Worm (Caenorhabditis elegans) whole organism, L1 larva: ENCODE results near the gene rde-12.

Experiments used
- C04F5.9 ChIP-seq: sonication (generic microtip); optimal IDR thresholded peaks from 2 replicates; lab custom pipeline; 2016; ENCODE audit warnings: missing genetic modification characterization, missing compliant biosample characterization
- C34B4.2 ChIP-seq: sonication (generic microtip); optimal IDR thresholded peaks from 2 replicates; lab custom pipeline; 2017; ENCODE audit warnings: mild to moderate bottlenecking, missing genetic modification characterization, missing compliant biosample characterization
- aha-1 ChIP-seq: fragments of 150-350 bp; optimal IDR thresholded peaks from 2 replicates; lab custom pipeline; 2014; ENCODE audit warnings: missing biosample characterization, missing genetic modification characterization
- ama-1 ChIP-seq: fragments of 150-350 bp; optimal IDR thresholded peaks from 2 replicates; lab custom pipeline; 2014
- ceh-63 ChIP-seq: fragments of 200-800 bp; sonication (Bioruptor generic); optimal IDR thresholded peaks from 2 replicates; lab custom pipeline; 2018; ENCODE audit warnings: mild to moderate bottlenecking, missing genetic modification characterization, missing compliant biosample characterization
- ceh-8 ChIP-seq: fragments of 200-800 bp; sonication (Bioruptor generic); optimal IDR thresholded peaks from 2 replicates; lab custom pipeline; 2018; ENCODE audit warnings: mild to moderate bottlenecking, missing genetic modification characterization, moderate library complexity, missing compliant biosample characterization
- ceh-82 ChIP-seq, 3 experiments: fragments of 150-350 bp in 1 of 3; sonication (generic microtip) in 2 of 3; optimal IDR thresholded peaks; 2 replicates each; lab custom pipeline; 2014 to 2017; ENCODE audit warnings: missing biosample characterization in 3 of 3, missing genetic modification characterization in 3 of 3
- ceh-88 ChIP-seq: fragments of 200-800 bp; sonication (Bioruptor generic); IDR thresholded peaks from 2 replicates; pipeline ENCODE4 v1.3.6; 2022; ENCODE audit warnings: missing genetic modification characterization, missing compliant biosample characterization
- ceh-90 ChIP-seq: sonication (generic microtip); optimal IDR thresholded peaks from 2 replicates; lab custom pipeline; 2016; ENCODE audit warnings: missing genetic modification characterization, missing compliant biosample characterization
- efl-1 ChIP-seq, 4 experiments: fragments of 150-350 bp; optimal IDR thresholded peaks in 3 of 4; peaks in 1 of 4; 1 replicate in 1 of 4; 2 replicates in 3 of 4; lab custom pipeline; 2014; ENCODE audit warnings: missing biosample characterization in 2 of 4, missing genetic modification characterization in 2 of 4, missing genetic modification reagents in 2 of 4
- efl-3 ChIP-seq: fragments of 200-800 bp; sonication (Bioruptor generic); optimal IDR thresholded peaks from 2 replicates; lab custom pipeline; 2018; ENCODE audit warnings: mild to moderate bottlenecking, missing genetic modification characterization, missing compliant biosample characterization
- egl-13 ChIP-seq: sonication (generic microtip); optimal IDR thresholded peaks from 2 replicates; lab custom pipeline; 2016; ENCODE audit warnings: missing genotype, missing genetic modification reagents, missing genetic modification characterization, missing compliant biosample characterization
- elt-3 ChIP-seq, 6 experiments: fragments of 150-350 bp in 1 of 6; sonication (generic microtip); optimal IDR thresholded peaks; 2 replicates each; lab custom pipeline; 2017 to 2018; ENCODE audit warnings: missing biosample characterization in 6 of 6, missing genetic modification characterization in 6 of 6, inconsistent platforms in 1 of 6
- ets-5 ChIP-seq: fragments of 200-800 bp; sonication (Bioruptor generic); IDR thresholded peaks from 2 replicates; pipeline ENCODE4 v1.3.6; 2022; ENCODE audit warnings: missing genetic modification characterization, missing compliant biosample characterization
- fkh-10 ChIP-seq: sonication (generic microtip); optimal IDR thresholded peaks from 2 replicates; lab custom pipeline; 2017; ENCODE audit warnings: missing biosample characterization, missing genetic modification reagents, missing genetic modification characterization
- fos-1 ChIP-seq: fragments of 150-350 bp; optimal IDR thresholded peaks from 2 replicates; lab custom pipeline; 2014; ENCODE audit warnings: missing biosample characterization, missing genetic modification characterization
- grh-1 ChIP-seq: fragments of 200-800 bp; sonication (Bioruptor generic); IDR thresholded peaks from 2 replicates; pipeline ENCODE4 v1.3.6; 2022; ENCODE audit warnings: missing genetic modification reagents, missing genetic modification characterization, missing compliant biosample characterization
- hpl-2 ChIP-seq: fragments of 150-350 bp; optimal IDR thresholded peaks from 2 replicates; lab custom pipeline; 2014; ENCODE audit warnings: missing biosample characterization, missing genetic modification reagents, missing genetic modification characterization
- irx-1 ChIP-seq: sonication (generic microtip); optimal IDR thresholded peaks from 2 replicates; lab custom pipeline; 2016; ENCODE audit warnings: missing genetic modification characterization, missing compliant biosample characterization
- lin-13 ChIP-seq: fragments of 150-350 bp; optimal IDR thresholded peaks from 2 replicates; lab custom pipeline; 2014; ENCODE audit warnings: missing biosample characterization, missing genetic modification reagents, missing genetic modification characterization
- lin-14 ChIP-seq: fragments of 200-800 bp; sonication (Bioruptor generic); optimal IDR thresholded peaks from 2 replicates; lab custom pipeline; 2018; ENCODE audit warnings: mild to moderate bottlenecking, missing genetic modification characterization, moderate library complexity, missing compliant biosample characterization
- mab-9 ChIP-seq: fragments of 200-800 bp; sonication (Bioruptor generic); IDR thresholded peaks from 2 replicates; pipeline ENCODE4 v1.3.6; 2022; ENCODE audit warnings: missing genetic modification reagents, missing genetic modification characterization, missing compliant biosample characterization
- mdl-1 ChIP-seq, 2 experiments: fragments of 150-350 bp; optimal IDR thresholded peaks; 2 replicates each; lab custom pipeline; 2014 to 2017; ENCODE audit warnings: missing biosample characterization in 2 of 2, missing genetic modification characterization in 2 of 2, inconsistent platforms in 1 of 2
- nhr-12 ChIP-seq: sonication (generic microtip); optimal IDR thresholded peaks from 2 replicates; lab custom pipeline; 2017; ENCODE audit warnings: missing biosample characterization, missing genetic modification characterization
- nhr-19 ChIP-seq: fragments of 200-800 bp; sonication (Bioruptor generic); conservative IDR thresholded peaks from 2 replicates; pipeline ENCODE4 v1.3.6; 2022; ENCODE audit warnings: missing genetic modification characterization, missing compliant biosample characterization
- nhr-47 ChIP-seq: sonication (generic microtip); optimal IDR thresholded peaks from 2 replicates; lab custom pipeline; 2016; ENCODE audit warnings: mild to moderate bottlenecking, missing genetic modification characterization, moderate library complexity, missing compliant biosample characterization
- nhr-71 ChIP-seq: sonication (generic microtip); optimal IDR thresholded peaks from 2 replicates; lab custom pipeline; 2016; ENCODE audit warnings: mild to moderate bottlenecking, missing genetic modification characterization, moderate library complexity, missing compliant biosample characterization
- nhr-76 ChIP-seq: sonication (generic microtip); optimal IDR thresholded peaks from 2 replicates; lab custom pipeline; 2017; ENCODE audit warnings: missing biosample characterization, missing genetic modification characterization
- nhr-77 ChIP-seq: fragments of 150-350 bp; optimal IDR thresholded peaks from 2 replicates; lab custom pipeline; 2014; ENCODE audit warnings: missing biosample characterization, missing genetic modification characterization
- nhr-90 ChIP-seq: sonication (generic microtip); optimal IDR thresholded peaks from 2 replicates; lab custom pipeline; 2016; ENCODE audit warnings: mild to moderate bottlenecking, missing genetic modification characterization, missing compliant biosample characterization; ENCODE audit not compliant: poor library complexity
- pag-3 ChIP-seq: sonication (generic microtip); optimal IDR thresholded peaks from 2 replicates; lab custom pipeline; 2017; ENCODE audit warnings: missing genetic modification characterization, mild to moderate bottlenecking, missing compliant biosample characterization, antibody characterized with exemption, borderline replicate concordance; ENCODE audit not compliant: insufficient read depth
- pax-3 ChIP-seq: fragments of 200-800 bp; sonication (Bioruptor generic); optimal IDR thresholded peaks from 2 replicates; lab custom pipeline; 2018; ENCODE audit warnings: mild to moderate bottlenecking, missing genetic modification characterization, moderate library complexity, missing compliant biosample characterization
- rnt-1 ChIP-seq: sonication (generic microtip); optimal IDR thresholded peaks from 2 replicates; lab custom pipeline; 2016; ENCODE audit warnings: mild to moderate bottlenecking, missing genetic modification characterization, moderate library complexity, missing compliant biosample characterization
- skn-1 ChIP-seq: fragments of 150-350 bp; optimal IDR thresholded peaks from 2 replicates; lab custom pipeline; 2014; ENCODE audit warnings: missing biosample characterization, missing genetic modification characterization
- snpc-4 ChIP-seq: fragments of 150-350 bp; optimal IDR thresholded peaks from 2 replicates; lab custom pipeline; 2014; ENCODE audit warnings: missing biosample characterization, missing genetic modification characterization
- snu-23 ChIP-seq: sonication (generic microtip); optimal IDR thresholded peaks from 2 replicates; lab custom pipeline; 2016; ENCODE audit warnings: missing genetic modification characterization, missing compliant biosample characterization
- sox-4 ChIP-seq: sonication (generic microtip); optimal IDR thresholded peaks from 2 replicates; lab custom pipeline; 2016; ENCODE audit warnings: missing genetic modification characterization, missing compliant biosample characterization
- sptf-1 ChIP-seq: fragments of 150-350 bp; optimal IDR thresholded peaks from 2 replicates; lab custom pipeline; 2014; ENCODE audit warnings: missing biosample characterization, missing genetic modification characterization
- sup-37 ChIP-seq: fragments of 200-800 bp; sonication (Bioruptor generic); optimal IDR thresholded peaks from 2 replicates; lab custom pipeline; 2018; ENCODE audit warnings: mild to moderate bottlenecking, missing genetic modification characterization, missing compliant biosample characterization
- swsn-7 ChIP-seq: sonication (generic microtip); optimal IDR thresholded peaks from 2 replicates; lab custom pipeline; 2016; ENCODE audit warnings: missing genetic modification characterization, missing compliant biosample characterization
- tlp-1 ChIP-seq: fragments of 150-350 bp; optimal IDR thresholded peaks from 2 replicates; lab custom pipeline; 2014; ENCODE audit warnings: missing biosample characterization, missing genetic modification characterization
- unc-130 ChIP-seq: fragments of 150-350 bp; optimal IDR thresholded peaks from 2 replicates; lab custom pipeline; 2017; ENCODE audit warnings: missing biosample characterization, missing genetic modification characterization, inconsistent platforms
- unc-62 ChIP-seq: fragments of 150-350 bp; optimal IDR thresholded peaks from 2 replicates; lab custom pipeline; 2014; ENCODE audit warnings: missing biosample characterization, missing genetic modification reagents, missing genetic modification characterization
- unc-98 ChIP-seq: fragments of 200-800 bp; sonication (Bioruptor generic); IDR thresholded peaks from 2 replicates; pipeline ENCODE4 v1.3.6; 2022; ENCODE audit warnings: missing genetic modification characterization, missing compliant biosample characterization
- vab-15 ChIP-seq: sonication (generic microtip); optimal IDR thresholded peaks from 2 replicates; lab custom pipeline; 2017; ENCODE audit warnings: missing genotype, mild to moderate bottlenecking, missing genetic modification characterization, missing compliant biosample characterization
- xbp-1 ChIP-seq: sonication (generic microtip); optimal IDR thresholded peaks from 2 replicates; lab custom pipeline; 2016; ENCODE audit warnings: missing genetic modification characterization, missing compliant biosample characterization
- zag-1 ChIP-seq: fragments of 150-350 bp; optimal IDR thresholded peaks from 2 replicates; lab custom pipeline; 2014; ENCODE audit warnings: missing biosample characterization, missing genetic modification characterization

Gene rde-12

DNA sequence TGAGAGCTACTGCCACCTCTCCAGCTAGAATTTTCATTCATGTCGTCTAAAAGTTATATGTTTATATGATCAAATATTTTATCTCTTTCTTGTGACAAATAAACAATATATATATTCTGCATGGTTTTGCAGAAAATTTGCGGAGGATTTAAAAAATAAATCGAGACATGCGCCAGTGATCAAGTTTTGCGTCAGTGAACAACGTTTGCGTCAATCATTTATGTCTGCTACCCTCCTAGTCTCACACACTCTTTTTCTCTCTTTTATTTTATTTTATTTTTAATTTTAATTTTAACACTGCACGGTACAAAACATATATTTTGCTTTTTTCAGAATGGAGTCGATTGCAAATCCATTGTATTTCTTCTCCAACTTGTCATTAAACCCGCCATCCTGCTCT lies 13.4 kb downstream of the rde-12 start, which contains the start of the genes tag-65 and ccz-1 (continued):
- TF ChIP-seq irx-1 (tag; lab: Kevin White, UChicago), result peak; percentile 89
- peak; percentile 71 for TF ChIP-seq unc-130 (tag; lab: Kevin White, UChicago)
- TF ChIP-seq C34B4.2, result peak; percentile 30
- no peak for TF ChIP-seq nhr-76 (tag; lab: Kevin White, UChicago)
- no peak for TF ChIP-seq sptf-1 (tag; lab: Kevin White, UChicago)

DNA sequence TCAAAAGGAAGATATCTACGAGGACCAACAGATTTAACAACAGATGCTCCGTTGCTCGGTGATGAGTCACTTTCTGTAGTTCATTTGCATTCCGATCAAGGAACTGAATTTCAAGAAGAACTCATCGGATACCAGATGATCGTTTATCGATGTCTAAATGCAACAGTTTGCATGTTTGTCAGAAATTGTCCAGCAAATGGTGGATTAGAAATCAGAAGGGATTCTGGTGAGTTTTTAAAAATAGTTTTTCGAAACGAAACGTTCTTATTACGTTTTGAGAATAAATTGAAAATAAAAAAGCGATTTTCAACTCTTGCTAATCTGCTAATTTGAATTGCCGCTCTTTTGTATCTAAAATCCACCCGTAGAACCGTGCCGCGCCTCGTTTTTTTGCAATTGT lies 14.7 kb downstream of the rde-12 start:
- no peak for TF ChIP-seq lin-14 (GFP tag; lab: Kevin White, UChicago)
- no peak for TF ChIP-seq nhr-71 (tag; lab: Kevin White, UChicago)
- no peak for TF ChIP-seq C04F5.9 (tag; lab: Kevin White, UChicago)
- TF ChIP-seq ceh-82 (tag; optimal IDR thresholded peaks at IDR 0.05; lab: Kevin White, UChicago), result no peak
- no peak for TF ChIP-seq fos-1
- no peak for TF ChIP-seq nhr-47 (tag; lab: Kevin White, UChicago)
- TF ChIP-seq egl-13 (tag; lab: Kevin White, UChicago), result no peak
- TF ChIP-seq sox-4, result no peak
- no peak for TF ChIP-seq ceh-90
- TF ChIP-seq elt-3 (tag; optimal IDR thresholded peaks at IDR 0.05; lab: Kevin White, UChicago), result no peak
- TF ChIP-seq irx-1 (tag; lab: Kevin White, UChicago), result no peak
- TF ChIP-seq pag-3 (tag; lab: Kevin White, UChicago), result no peak
- TF ChIP-seq snpc-4 (tag; lab: Kevin White, UChicago), result no peak
- TF ChIP-seq ama-1 (lab: Kevin White, UChicago), result no peak
- TF ChIP-seq grh-1, result no peak
- TF ChIP-seq nhr-90 (tag; lab: Kevin White, UChicago), result no peak
- no peak for TF ChIP-seq unc-130 (tag; lab: Kevin White, UChicago)
- TF ChIP-seq, all 84 proteins: peak for 0

DNA sequence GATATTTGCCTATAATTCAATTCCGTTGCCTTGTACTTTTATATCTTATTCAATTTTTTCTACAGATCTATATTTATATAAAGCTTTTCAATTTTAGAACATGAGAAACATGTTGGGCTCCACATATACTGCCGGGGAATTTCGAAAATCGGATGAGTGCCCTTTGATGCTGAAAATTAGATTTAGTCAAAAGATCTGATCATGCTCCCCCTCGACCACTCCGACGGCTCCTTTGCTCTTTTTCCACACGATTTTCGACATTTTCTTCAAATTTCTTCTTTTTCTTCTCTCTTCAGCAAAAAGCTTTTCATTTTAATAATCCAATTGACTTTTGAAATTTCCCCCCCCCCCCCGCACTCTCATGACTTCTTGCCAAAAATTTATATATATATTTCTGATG lies 16.3 kb downstream of the rde-12 start:
- no peak for TF ChIP-seq snu-23 (GFP tag; lab: Kevin White, UChicago)
- no peak for TF ChIP-seq irx-1 (tag; lab: Kevin White, UChicago)
- no peak for TF ChIP-seq skn-1 (tag; lab: Kevin White, UChicago)
- no peak for TF ChIP-seq ets-5
- no peak for TF ChIP-seq efl-1 (optimal IDR thresholded peaks at IDR 0.05; lab: Kevin White, UChicago)
- peak in 1 of 2 experiments; percentile 78 for TF ChIP-seq efl-1 (GFP tag; optimal IDR thresholded peaks at IDR 0.05 in 1 of 2; lab: Kevin White, UChicago)
- no peak for TF ChIP-seq pag-3 (tag; lab: Kevin White, UChicago)
- no peak for TF ChIP-seq sox-4
- TF ChIP-seq aha-1 (tag; lab: Kevin White, UChicago), result no peak
- peak; percentile 47 for TF ChIP-seq lin-14 (GFP tag; lab: Kevin White, UChicago)
- peak; percentile 2 for TF ChIP-seq nhr-71 (tag; lab: Kevin White, UChicago)
- TF ChIP-seq ceh-63 (GFP tag; lab: Kevin White, UChicago), result no peak
- no peak for TF ChIP-seq ama-1 (lab: Kevin White, UChicago)
- TF ChIP-seq vab-15, result no peak
- no peak for TF ChIP-seq hpl-2 (GFP tag; lab: Kevin White, UChicago)
- no peak for TF ChIP-seq efl-3 (GFP tag; lab: Kevin White, UChicago)
- no peak for TF ChIP-seq snpc-4 (tag; lab: Kevin White, UChicago)
- no peak for TF ChIP-seq unc-98 (GFP tag; lab: Robert Waterston, UW)
- no peak for TF ChIP-seq sptf-1 (tag; lab: Kevin White, UChicago)
- TF ChIP-seq C34B4.2, result no peak
- TF ChIP-seq mab-9 (GFP tag; lab: Robert Waterston, UW), result peak; percentile 12; the same call in 1 of the 2 replicates
- TF ChIP-seq nhr-47 (tag; lab: Kevin White, UChicago), result no peak
- TF ChIP-seq rnt-1 (tag; lab: Kevin White, UChicago), result no peak
- TF ChIP-seq zag-1, result no peak
- TF ChIP-seq fos-1, result no peak
- TF ChIP-seq fkh-10 (GFP tag; lab: Kevin White, UChicago), result peak; percentile 82
- TF ChIP-seq ceh-8, result no peak
- TF ChIP-seq xbp-1 (tag; lab: Kevin White, UChicago), result no peak
- TF ChIP-seq sup-37 (GFP tag; lab: Kevin White, UChicago), result no peak
- TF ChIP-seq nhr-77, result no peak
- no peak for TF ChIP-seq unc-62
- TF ChIP-seq ceh-88 (GFP tag; lab: Robert Waterston, UW), result no peak
- no peak for TF ChIP-seq mdl-1 (tag; optimal IDR thresholded peaks at IDR 0.05; lab: Kevin White, UChicago)
- TF ChIP-seq nhr-19 (GFP tag; lab: Robert Waterston, UW), result no peak
- TF ChIP-seq lin-13 (GFP tag; lab: Kevin White, UChicago), result no peak
- TF ChIP-seq swsn-7 (tag; lab: Kevin White, UChicago), result no peak
- TF ChIP-seq pax-3 (tag; lab: Kevin White, UChicago), result no peak
- no peak for TF ChIP-seq nhr-12 (tag; lab: Kevin White, UChicago)
- no peak for TF ChIP-seq tlp-1 (tag; lab: Kevin White, UChicago)
